Worm (Caenorhabditis elegans): ENCODE data around the gene W08F4.1.

The W08F4.1 gene

DNA sequence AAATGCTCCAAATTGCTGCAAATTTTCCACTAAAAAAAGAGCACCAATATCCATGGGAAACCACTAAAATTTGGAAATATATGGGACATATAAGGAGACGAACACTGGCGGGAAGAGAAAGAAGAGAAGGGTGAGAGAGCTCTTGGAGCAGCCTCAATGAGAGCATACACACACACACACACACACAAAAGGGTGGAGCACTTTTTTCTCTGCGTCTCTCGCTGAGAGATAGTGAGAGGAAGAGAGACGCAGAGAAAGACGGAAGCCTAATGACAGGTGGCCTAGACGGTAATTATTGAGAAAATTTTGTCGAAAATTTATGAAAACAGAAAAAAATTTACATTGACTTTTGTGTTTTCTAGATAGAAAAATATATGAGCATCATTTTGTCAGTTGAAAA lies 29.2 kb downstream of the W08F4.1 start:
- TF ChIP-seq him-1 (tag; optimal IDR thresholded peaks at IDR 0.05) (no peak), W03F9.2 (tag; optimal IDR thresholded peaks at IDR 0.05) (no peak), dao-5 (tag; optimal IDR thresholded peaks at IDR 0.05) (no peak)

DNA sequence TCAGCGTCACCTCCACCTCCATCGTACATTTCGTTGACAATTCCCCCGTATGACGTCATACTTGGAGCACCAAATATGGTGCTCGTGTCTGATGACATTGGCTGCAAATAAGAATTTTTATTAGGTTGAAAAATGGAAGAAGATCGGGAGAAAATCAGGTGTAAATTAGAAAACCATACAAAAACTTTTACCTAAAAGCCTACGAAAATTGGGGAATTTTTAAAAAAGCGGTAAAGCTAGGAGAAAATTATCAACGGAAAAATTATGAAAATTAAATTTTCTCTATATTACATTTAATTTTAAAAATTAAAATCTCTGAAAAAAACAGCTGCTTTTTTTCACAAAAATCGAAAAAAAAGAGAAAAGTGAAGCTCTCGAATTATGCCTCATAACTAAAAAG lies 31.1 kb downstream of the W08F4.1 start, which contains the start of gene T04B8.5:
Gene T04B8.5 (minus strand): TSS at position 101 of the 400 bp plus-strand sequence.
- TF ChIP-seq dao-5 (tag; optimal IDR thresholded peaks at IDR 0.05) (no peak), him-1 (tag; optimal IDR thresholded peaks at IDR 0.05) (no peak), W03F9.2 (tag; optimal IDR thresholded peaks at IDR 0.05) (no peak)

DNA sequence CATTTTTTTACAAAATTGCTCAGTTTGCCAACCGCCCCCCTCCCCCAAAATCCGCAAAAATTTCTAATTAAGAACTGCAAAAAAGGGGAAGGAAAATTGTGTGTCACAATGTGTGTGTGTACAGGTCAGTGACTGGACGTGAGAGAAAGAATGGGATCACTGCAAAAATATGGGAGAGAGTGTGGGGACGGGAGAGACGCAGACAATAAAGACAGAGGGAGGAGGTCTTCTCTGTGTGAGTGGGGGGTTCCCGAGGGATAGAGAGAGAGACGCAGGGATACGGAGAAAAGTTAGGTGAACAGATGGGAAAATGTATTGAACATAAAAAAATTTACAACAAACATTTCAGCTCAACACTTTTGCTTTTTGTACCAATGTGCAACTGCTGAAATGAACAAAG lies 32.6 kb downstream of the W08F4.1 start:
- TF ChIP-seq dao-5 (tag; optimal IDR thresholded peaks at IDR 0.05) (no peak), W03F9.2 (tag; optimal IDR thresholded peaks at IDR 0.05) (no peak), him-1 (tag; optimal IDR thresholded peaks at IDR 0.05) (no peak)

DNA sequence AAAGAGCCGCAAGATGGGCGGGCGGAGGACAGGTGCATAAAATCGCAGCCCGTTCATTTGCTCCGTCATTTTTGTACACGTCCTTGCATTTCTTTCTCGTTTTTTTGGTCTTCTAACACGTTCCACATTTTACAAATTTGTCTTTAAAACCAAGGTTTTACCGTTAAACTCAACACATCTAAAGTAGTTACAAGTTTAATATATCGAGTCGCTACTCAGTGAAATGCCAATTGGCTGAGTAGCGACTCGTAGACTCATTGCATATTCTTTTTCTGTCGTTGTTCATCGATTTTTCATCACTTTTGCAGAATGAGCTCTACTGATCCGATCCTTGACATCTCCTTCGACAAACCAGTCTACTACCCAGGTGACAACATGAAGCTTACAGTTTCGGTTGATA lies 33.9 kb downstream of the W08F4.1 start, which contains the start of gene arrd-1:
Gene arrd-1 (plus strand): TSS at position 301 of the 400 bp plus-strand sequence.
- TF ChIP-seq dao-5 (tag; optimal IDR thresholded peaks at IDR 0.05) = no peak
- no peak for TF ChIP-seq W03F9.2 (tag; optimal IDR thresholded peaks at IDR 0.05)
- no peak for TF ChIP-seq him-1 (tag; optimal IDR thresholded peaks at IDR 0.05)

DNA sequence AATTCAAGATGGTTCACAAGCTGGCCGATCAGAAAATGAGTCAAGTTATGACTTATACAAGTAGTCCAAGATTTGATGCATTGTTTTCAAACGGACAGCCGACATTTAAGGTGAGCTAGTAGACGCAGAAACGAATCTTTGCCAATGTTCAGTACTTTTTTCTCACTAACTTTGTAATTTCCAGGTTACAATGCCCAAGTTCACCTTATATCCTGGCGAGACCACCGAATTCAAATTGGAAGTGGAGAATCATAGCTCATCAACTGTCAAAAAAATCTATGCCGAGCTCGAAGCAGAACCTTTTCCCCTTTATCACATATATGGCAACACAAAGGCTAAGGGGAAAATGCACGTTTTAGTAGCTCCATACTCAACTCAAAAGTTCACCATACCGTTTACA lies 34.6 kb downstream of the W08F4.1 start:
- TF ChIP-seq dao-5 (tag; optimal IDR thresholded peaks at IDR 0.05) = no peak
- no peak for TF ChIP-seq W03F9.2 (tag; optimal IDR thresholded peaks at IDR 0.05)
- TF ChIP-seq him-1 (tag; optimal IDR thresholded peaks at IDR 0.05) = no peak

DNA sequence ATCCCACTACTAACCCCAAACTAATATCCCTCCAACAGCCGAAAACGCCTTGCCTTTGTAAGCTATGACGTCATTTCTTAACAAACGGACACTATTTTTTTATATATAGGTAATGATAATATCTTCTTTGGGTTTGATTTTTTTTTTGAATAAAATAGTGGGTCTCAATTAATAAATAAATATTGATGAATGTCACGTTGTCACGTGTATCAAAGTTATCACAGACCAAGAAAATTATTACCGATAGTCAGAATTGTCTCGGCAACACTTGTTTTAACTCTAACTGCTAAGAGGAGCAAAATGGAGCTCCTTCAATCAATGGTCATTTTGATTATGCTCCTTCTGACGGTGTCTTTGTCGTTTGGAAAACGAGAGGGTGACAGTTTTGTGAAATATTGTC lies 40.7 kb downstream of the W08F4.1 start, which contains the start of gene T04B8.1:
Gene T04B8.1 (plus strand): TSS at position 301 of the 400 bp plus-strand sequence.
- TF ChIP-seq him-1 (tag; optimal IDR thresholded peaks at IDR 0.05) = no peak
- no peak for TF ChIP-seq W03F9.2 (tag; optimal IDR thresholded peaks at IDR 0.05)
- no peak for TF ChIP-seq dao-5 (tag; optimal IDR thresholded peaks at IDR 0.05)

- TF ChIP-seq him-1 (tag; optimal IDR thresholded peaks at IDR 0.05) (no peak), dao-5 (tag; optimal IDR thresholded peaks at IDR 0.05) (no peak), W03F9.2 (tag; optimal IDR thresholded peaks at IDR 0.05) (no peak)
Observed at ce11 chrII:639467-639866, 46.1 kb downstream of the W08F4.1 start, which contains the start of gene K07E8.6. TSS of gene K07E8.6 (minus strand) at chrII:639567.

All from whole organism, L4/young adult.